Worm (Caenorhabditis elegans): ENCODE data around the gene sta-2.

ce11 chrV:9789657-9790261, 48.8 kb downstream of the sta-2 start, which contains the start of gene ztf-7:
- TF ChIP-seq mab-5 (tag; optimal IDR thresholded peaks at IDR 0.05), result peak; percentile 92
- TF ChIP-seq fos-1 (tag; optimal IDR thresholded peaks at IDR 0.05), result peak; percentile 88
- TF ChIP-seq ama-1 (optimal IDR thresholded peaks at IDR 0.05), result peak; percentile 63
- no peak for TF ChIP-seq nhr-12 (tag; optimal IDR thresholded peaks at IDR 0.05)
- peak; percentile 98 for TF ChIP-seq nhr-25 (tag; optimal IDR thresholded peaks at IDR 0.05)
- peak; percentile 84 for TF ChIP-seq blmp-1 (tag; optimal IDR thresholded peaks at IDR 0.05; ENCODE audit: insufficient read depth)
- TF ChIP-seq nhr-10 (tag; optimal IDR thresholded peaks at IDR 0.05), result no peak
- peak; percentile 92 for TF ChIP-seq sem-4 (tag; optimal IDR thresholded peaks at IDR 0.05)
- peak; percentile 96 for TF ChIP-seq F13H6.1 (tag; optimal IDR thresholded peaks at IDR 0.05)
- peak; percentile 79 to 95 for TF ChIP-seq mdl-1 (tag; optimal IDR thresholded peaks at IDR 0.05)
- no peak for TF ChIP-seq ztf-1 (GFP tag; conservative IDR thresholded peaks at IDR 0.05)
- peak; percentile 32 for TF ChIP-seq R02D3.7 (tag; optimal IDR thresholded peaks at IDR 0.05)
- no peak for TF ChIP-seq elt-3 (tag; optimal IDR thresholded peaks at IDR 0.05)
